Worm (Caenorhabditis elegans): ENCODE data around the gene F47B8.14.

Gene F47B8.14

ce11 chrV:14314236-14314635 is 6.1 kb upstream of the F47B8.14 start, which contains the start of gene F47B8.1:
F47B8.1 (minus strand) TSS chrV:14314336.
- no peak for TF ChIP-seq hlh-1 (tag; optimal IDR thresholded peaks at IDR 0.05)
- TF ChIP-seq mep-1 (tag; optimal IDR thresholded peaks at IDR 0.05) = no peak
- no peak for TF ChIP-seq mab-5 (tag; optimal IDR thresholded peaks at IDR 0.05)
- no peak for TF ChIP-seq elt-3 (tag; optimal IDR thresholded peaks at IDR 0.05)
- no peak for TF ChIP-seq nhr-76 (tag; optimal IDR thresholded peaks at IDR 0.05)
- TF ChIP-seq bed-3 (GFP tag; optimal IDR thresholded peaks at IDR 0.05) = no peak
- no peak for TF ChIP-seq nhr-12 (tag; optimal IDR thresholded peaks at IDR 0.05)
- TF ChIP-seq lin-13 (tag; optimal IDR thresholded peaks at IDR 0.05) = no peak
- no peak for TF ChIP-seq sptf-1 (tag; optimal IDR thresholded peaks at IDR 0.05)
- no peak for TF ChIP-seq ceh-83 (GFP tag; optimal IDR thresholded peaks at IDR 0.05)
- TF ChIP-seq unc-62 (GFP tag; optimal IDR thresholded peaks at IDR 0.05) = no peak
- no peak for TF ChIP-seq zip-8 (tag; optimal IDR thresholded peaks at IDR 0.05)
- no peak for TF ChIP-seq ztf-11 (tag; optimal IDR thresholded peaks at IDR 0.05)
- no peak for TF ChIP-seq ham-2 (GFP tag; optimal IDR thresholded peaks at IDR 0.05)
- TF ChIP-seq ces-1 (GFP tag; optimal IDR thresholded peaks at IDR 0.05) = no peak
- TF ChIP-seq flh-1 (GFP tag; optimal IDR thresholded peaks at IDR 0.05) = no peak

- TF ChIP-seq blmp-1 (tag; optimal IDR thresholded peaks at IDR 0.05) (no peak), ztf-11 (tag; optimal IDR thresholded peaks at IDR 0.05) (no peak), drap-1 (GFP tag; optimal IDR thresholded peaks at IDR 0.05) (no peak), elt-1 (tag; optimal IDR thresholded peaks at IDR 0.05; ENCODE audit: borderline replicate concordance, insufficient read depth) (no peak), ceh-43 (GFP tag; optimal IDR thresholded peaks at IDR 0.05) (no peak), lin-32 (GFP tag; optimal IDR thresholded peaks at IDR 0.05) (no peak)
These were observed 3.8 kb upstream of the F47B8.14 start, which contains the start of gene F47B8.2 for ce11 chrV:14316525-14316924. F47B8.2 (minus strand) TSS chrV:14316625.

- TF ChIP-seq lsy-2 (tag; optimal IDR thresholded peaks at IDR 0.05) = no peak
- no peak for TF ChIP-seq M03D4.4 (tag; optimal IDR thresholded peaks at IDR 0.05)
- TF ChIP-seq mab-5 (tag; optimal IDR thresholded peaks at IDR 0.05) = no peak
- TF ChIP-seq ztf-11 (tag; optimal IDR thresholded peaks at IDR 0.05) = no peak
- TF ChIP-seq flh-1 (GFP tag; optimal IDR thresholded peaks at IDR 0.05) = no peak
- no peak for TF ChIP-seq nhr-2 (tag; optimal IDR thresholded peaks at IDR 0.05)
- TF ChIP-seq ceh-43 (GFP tag; optimal IDR thresholded peaks at IDR 0.05) = no peak
- TF ChIP-seq nhr-237 (tag; optimal IDR thresholded peaks at IDR 0.05) = no peak
- no peak for TF ChIP-seq lin-32 (GFP tag; optimal IDR thresholded peaks at IDR 0.05)
- TF ChIP-seq ceh-39 (tag; optimal IDR thresholded peaks at IDR 0.05) = no peak
- TF ChIP-seq unc-120 (tag; optimal IDR thresholded peaks at IDR 0.05; ENCODE audit: poor library complexity, severe bottlenecking) = no peak
- no peak for TF ChIP-seq hlh-1 (tag; optimal IDR thresholded peaks at IDR 0.05)
- TF ChIP-seq pha-4 (tag; optimal IDR thresholded peaks at IDR 0.05) = no peak
- TF ChIP-seq unc-62 (GFP tag; optimal IDR thresholded peaks at IDR 0.05) = no peak
These were observed 3.1 kb upstream of the F47B8.14 start for ce11 chrV:14317204-14317603.

- TF ChIP-seq cnd-1 (tag; optimal IDR thresholded peaks at IDR 0.05) (no peak), mls-2 (tag; optimal IDR thresholded peaks at IDR 0.05) (no peak), flh-1 (GFP tag; optimal IDR thresholded peaks at IDR 0.05) (no peak), nhr-2 (tag; optimal IDR thresholded peaks at IDR 0.05) (no peak), ham-2 (GFP tag; optimal IDR thresholded peaks at IDR 0.05) (no peak), M03D4.4 (tag; optimal IDR thresholded peaks at IDR 0.05) (no peak), lin-32 (GFP tag; optimal IDR thresholded peaks at IDR 0.05) (no peak), nhr-28 (tag; optimal IDR thresholded peaks at IDR 0.05) (no peak), blmp-1 (tag; optimal IDR thresholded peaks at IDR 0.05) (no peak), snpc-4 (tag; optimal IDR thresholded peaks at IDR 0.05) (no peak), tbx-8 (GFP tag; optimal IDR thresholded peaks at IDR 0.05) (no peak), ceh-39 (tag; optimal IDR thresholded peaks at IDR 0.05) (no peak), unc-120 (tag; optimal IDR thresholded peaks at IDR 0.05; ENCODE audit: poor library complexity, severe bottlenecking) (no peak), ztf-11 (tag; optimal IDR thresholded peaks at IDR 0.05) (no peak), nhr-237 (tag; optimal IDR thresholded peaks at IDR 0.05) (no peak), unc-39 (tag; optimal IDR thresholded peaks at IDR 0.05) (no peak), mab-5 (tag; optimal IDR thresholded peaks at IDR 0.05) (no peak)
These were observed 2.7 kb upstream of the F47B8.14 start for ce11 chrV:14317621-14318020.
